Worm (Caenorhabditis elegans): ENCODE data around the gene ZC239.14.
A peak's percentile ranks its signal among the peaks of the same experiment; 100 is the strongest.

The ZC239.14 gene

DNA sequence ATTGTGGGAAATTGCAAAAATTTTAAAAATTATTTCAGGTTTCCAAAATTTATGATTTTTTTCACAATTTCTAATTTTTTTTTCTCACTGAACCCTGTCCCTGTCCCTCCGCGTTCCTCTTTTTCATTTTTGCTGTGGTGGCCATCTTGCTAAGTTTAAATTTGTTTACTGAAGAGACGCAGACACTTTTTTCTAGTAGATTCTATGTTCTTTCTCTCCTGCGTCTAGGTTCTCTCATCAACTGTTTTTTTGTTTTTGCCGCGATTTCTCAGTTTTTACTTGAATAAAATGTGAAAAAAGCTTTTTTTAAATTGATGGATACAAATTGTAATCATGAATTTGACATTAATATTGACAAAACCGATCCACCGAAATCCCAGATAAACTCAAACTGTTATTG, 12.6 kb downstream of the ZC239.14 start, which contains the start of gene ZC239.6:
Gene ZC239.6, plus strand, starts transcription at position 381 of the 400 bp plus-strand sequence.
- TF ChIP-seq Y79H2A.3 (GFP tag; conservative IDR thresholded peaks at IDR 0.05), result no peak
- no peak for TF ChIP-seq lin-54 (GFP tag; optimal IDR thresholded peaks at IDR 0.05)
- TF ChIP-seq hmg-1.2 (GFP tag; IDR thresholded peaks at IDR 0.05), result peak; percentile 46; the same call in 1 of the 2 replicates
- TF ChIP-seq ceh-100 (GFP tag; IDR thresholded peaks at IDR 0.05), result no peak
- no peak for TF ChIP-seq zim-3 (tag; optimal IDR thresholded peaks at IDR 0.05)
- peak; percentile 53; the same call in 1 of the 2 replicates for TF ChIP-seq hsf-1 (GFP tag; IDR thresholded peaks at IDR 0.05)

DNA sequence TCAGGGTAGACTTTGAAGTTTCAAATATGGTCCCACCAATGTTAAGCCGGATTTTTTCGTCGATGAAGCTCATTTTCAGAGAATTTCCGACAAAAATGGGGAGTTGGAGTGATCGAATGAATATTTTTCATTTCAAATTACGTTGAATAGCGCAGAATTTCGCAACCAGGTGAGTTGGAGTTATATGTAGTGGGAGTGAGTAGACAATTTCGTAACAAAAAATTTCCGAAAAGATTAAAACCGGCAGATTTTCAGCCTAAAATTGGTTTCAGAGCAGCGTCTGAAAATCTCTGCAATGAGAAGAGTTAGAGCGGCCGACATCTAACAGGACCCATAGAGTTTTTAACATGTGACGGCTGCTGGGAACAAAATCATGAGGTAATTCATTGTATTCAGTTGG, 13.2 kb downstream of the ZC239.14 start, which contains the start of gene sdz-35:
Gene sdz-35, minus strand, starts transcription at position 101 of the 400 bp plus-strand sequence.
- TF ChIP-seq F49E8.2 (tag; optimal IDR thresholded peaks at IDR 0.05; ENCODE audit: insufficient read depth), result no peak
- no peak for TF ChIP-seq F55B11.4 (tag; optimal IDR thresholded peaks at IDR 0.05; ENCODE audit: borderline replicate concordance, insufficient read depth)
- TF ChIP-seq cebp-2 (GFP tag; IDR thresholded peaks at IDR 0.05), result no peak
- no peak for TF ChIP-seq nfya-1 (tag; optimal IDR thresholded peaks at IDR 0.05; ENCODE audit: borderline replicate concordance, insufficient read depth)
- TF ChIP-seq K11D2.4 (GFP tag; IDR thresholded peaks at IDR 0.05), result no peak
- TF ChIP-seq attf-5 (GFP tag; optimal IDR thresholded peaks at IDR 0.05), result no peak
- TF ChIP-seq atf-7 (tag; optimal IDR thresholded peaks at IDR 0.05), result no peak
- no peak for TF ChIP-seq B0336.3 (GFP tag; IDR thresholded peaks at IDR 0.05)
- no peak for TF ChIP-seq ceh-27 (GFP tag; optimal IDR thresholded peaks at IDR 0.05)
- no peak for TF ChIP-seq lsy-27 (tag; optimal IDR thresholded peaks at IDR 0.05; ENCODE audit: borderline replicate concordance, insufficient read depth)
- no peak for TF ChIP-seq ceh-91 (GFP tag; IDR thresholded peaks at IDR 0.05)
- TF ChIP-seq Y56A3A.18 (GFP tag; IDR thresholded peaks at IDR 0.05), result no peak
- TF ChIP-seq T07F8.4 (tag; optimal IDR thresholded peaks at IDR 0.05), result no peak
- TF ChIP-seq athp-1 (tag; optimal IDR thresholded peaks at IDR 0.05), result no peak
- TF ChIP-seq F33H1.4 (GFP tag; IDR thresholded peaks at IDR 0.05), result no peak
- TF ChIP-seq ccch-3 (GFP tag; optimal IDR thresholded peaks at IDR 0.05), result no peak
- TF ChIP-seq Y67H2A.10 (GFP tag; conservative IDR thresholded peaks at IDR 0.05), result no peak

DNA sequence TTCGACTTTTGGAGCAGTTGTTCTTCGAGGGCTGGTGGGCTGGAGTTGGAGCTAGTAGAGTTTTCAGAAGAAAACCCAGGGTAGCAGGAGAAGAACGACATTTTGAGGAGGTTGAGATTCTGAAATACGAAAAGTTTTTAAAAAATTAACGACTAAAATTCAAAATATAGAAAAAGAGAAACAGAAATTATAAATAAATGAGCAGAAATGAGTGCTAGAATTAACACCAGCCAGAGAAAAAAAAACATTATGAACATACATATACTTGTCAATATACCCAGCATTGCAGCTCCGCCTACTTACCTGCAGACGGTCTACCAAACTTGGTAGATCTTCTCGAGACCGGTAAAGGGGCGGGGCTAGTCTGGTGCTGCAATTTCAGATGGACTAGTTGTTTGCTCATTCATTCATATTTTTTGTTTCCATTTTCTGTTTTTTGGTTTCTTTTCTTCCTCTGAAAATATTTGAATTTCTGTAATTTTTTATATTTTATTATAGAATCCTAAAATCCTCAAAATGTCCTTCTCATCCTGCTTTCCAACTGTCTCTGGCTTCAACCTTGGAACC, 15.3 kb downstream of the ZC239.14 start, which contains the start of the genes ZC239.20 and ZC239.21:
Gene ZC239.20, minus strand, starts transcription at position 101 of the 567 bp plus-strand sequence.
Gene ZC239.21, plus strand, starts transcription at position 517 of the 567 bp plus-strand sequence.
- TF ChIP-seq F39B2.1 (GFP tag; IDR thresholded peaks at IDR 0.05) (no peak), let-607 (tag; optimal IDR thresholded peaks at IDR 0.05) (no peak), atf-7 (tag; optimal IDR thresholded peaks at IDR 0.05) (no peak), unc-62 (GFP tag; optimal IDR thresholded peaks at IDR 0.05) (no peak), let-526 (GFP tag; IDR thresholded peaks at IDR 0.05) (no peak), B0019.2 (GFP tag; conservative IDR thresholded peaks at IDR 0.05) (no peak), ceh-79 (tag; optimal IDR thresholded peaks at IDR 0.05) (no peak), rec-8 (tag; optimal IDR thresholded peaks at IDR 0.05) (no peak), F55B11.4 (tag; optimal IDR thresholded peaks at IDR 0.05; ENCODE audit: borderline replicate concordance, insufficient read depth) (no peak), gei-17 (GFP tag; optimal IDR thresholded peaks at IDR 0.05) (no peak)

DNA sequence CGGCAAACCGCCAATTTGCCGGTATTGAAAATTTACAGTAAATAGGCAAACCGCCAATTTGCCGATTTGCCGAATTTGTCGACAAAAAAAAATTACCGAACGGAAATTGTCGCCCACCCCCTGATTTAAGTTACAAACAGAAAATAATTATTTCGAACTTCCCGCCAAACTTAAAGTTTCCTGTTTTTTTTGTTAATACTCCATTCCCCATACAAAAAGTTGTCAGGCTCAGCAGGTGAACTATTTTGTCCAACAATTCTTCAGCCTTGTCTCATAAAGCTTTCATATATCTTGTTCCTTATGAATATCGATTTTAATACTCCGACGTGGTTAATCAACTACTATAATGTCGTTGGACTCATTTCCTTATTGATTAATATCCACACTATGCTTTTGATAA, 18.4 kb downstream of the ZC239.14 start, which contains the start of gene sri-50:
Gene sri-50, plus strand, starts transcription at position 301 of the 400 bp plus-strand sequence.
- TF ChIP-seq F10E7.11 (tag; optimal IDR thresholded peaks at IDR 0.05) (no peak), nfyb-1 (GFP tag; IDR thresholded peaks at IDR 0.05) (no peak)
